Worm (Caenorhabditis elegans): ENCODE results near the gene aars-1.

aars-1 gene

DNA sequence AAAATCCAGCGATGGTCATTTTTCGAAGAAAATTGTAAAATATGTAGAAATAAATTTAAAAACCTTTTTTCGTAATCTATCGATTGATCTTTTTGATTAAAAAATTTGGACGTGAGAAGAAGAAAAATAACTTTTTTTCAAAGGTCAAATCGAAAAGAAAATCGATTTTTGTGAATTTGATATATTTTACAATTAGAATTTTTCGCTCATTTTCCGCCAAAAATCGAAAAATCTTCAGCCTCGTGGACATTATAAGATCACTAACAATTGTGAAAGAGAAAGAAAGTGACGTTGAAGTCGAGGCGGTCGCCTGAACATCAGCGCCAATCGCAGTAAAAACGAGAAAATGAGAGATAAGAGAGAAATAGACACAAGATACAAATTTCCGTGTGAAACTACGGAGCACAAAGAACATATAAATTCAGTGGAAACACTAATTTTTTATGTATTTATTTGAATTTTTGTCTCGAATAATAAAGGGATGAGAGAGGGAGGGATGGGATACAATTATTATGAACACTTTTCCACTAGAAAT is 5.3 kb upstream of the aars-1 start, which contains the start of gene cisd-1:
cisd-1 (minus strand) TSS at position 51 of the 535 bp plus-strand sequence.
- TF ChIP-seq ztf-29 (GFP tag; IDR thresholded peaks at IDR 0.05): no peak

DNA sequence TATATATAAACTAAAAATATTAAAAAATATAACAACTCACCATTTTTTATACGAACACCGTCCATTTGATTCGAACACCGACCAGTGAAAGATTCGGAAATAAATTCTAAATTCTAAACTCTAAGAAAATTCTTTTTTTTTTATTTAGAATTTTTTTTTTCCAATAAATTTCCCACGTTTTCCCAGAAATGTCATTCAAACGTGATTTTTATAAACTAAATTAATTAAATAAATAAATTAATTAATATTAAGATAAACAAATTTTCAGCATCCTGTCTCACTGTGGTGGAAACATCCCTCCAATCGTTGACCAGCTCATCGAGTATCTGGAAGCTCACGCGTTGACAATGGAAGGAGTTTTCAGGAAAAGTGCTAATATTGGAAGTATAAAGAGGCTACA is 3.2 kb upstream of the aars-1 start, which contains the start of gene klp-17:
klp-17 (minus strand) TSS at position 101 of the 400 bp plus-strand sequence.
- no peak for TF ChIP-seq cog-1 (tag; optimal IDR thresholded peaks at IDR 0.05)
- TF ChIP-seq ztf-29 (GFP tag; IDR thresholded peaks at IDR 0.05): no peak
- no peak for TF ChIP-seq klf-2 (GFP tag; conservative IDR thresholded peaks at IDR 0.05)
- no peak for TF ChIP-seq tab-1 (GFP tag; IDR thresholded peaks at IDR 0.05)
- no peak for TF ChIP-seq T22C8.4 (GFP tag; IDR thresholded peaks at IDR 0.05)
- no peak for TF ChIP-seq ref-1 (GFP tag; conservative IDR thresholded peaks at IDR 0.05)
- TF ChIP-seq med-1 (GFP tag; optimal IDR thresholded peaks at IDR 0.05; ENCODE audit: insufficient read depth): no peak
- TF ChIP-seq flt-1 (GFP tag; IDR thresholded peaks at IDR 0.05): no peak
- no peak for TF ChIP-seq ztf-23 (GFP tag; IDR thresholded peaks at IDR 0.05)

DNA sequence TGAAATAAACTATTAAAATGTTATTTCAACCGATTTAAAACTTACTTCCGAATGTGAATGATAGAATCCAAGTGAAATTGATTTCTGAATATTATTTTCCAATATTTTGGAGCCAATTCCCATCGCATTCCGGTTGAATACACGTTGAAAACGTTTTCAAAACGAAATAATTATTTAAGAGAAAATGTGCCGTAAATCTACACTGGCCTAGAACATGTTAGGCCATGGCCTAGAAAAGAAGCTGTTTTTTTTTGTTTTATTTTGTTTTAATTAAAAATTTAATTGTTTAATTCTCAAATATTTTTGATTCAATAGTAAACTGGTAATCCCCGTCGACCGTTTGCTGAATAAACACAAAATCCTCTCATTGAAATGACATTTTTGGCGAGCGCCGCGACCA is 398 bp downstream of the aars-1 start:
- no peak for TF ChIP-seq cog-1 (tag; optimal IDR thresholded peaks at IDR 0.05)
- no peak for TF ChIP-seq med-1 (GFP tag; optimal IDR thresholded peaks at IDR 0.05; ENCODE audit: insufficient read depth)
- TF ChIP-seq klf-2 (GFP tag; conservative IDR thresholded peaks at IDR 0.05): no peak
- TF ChIP-seq flt-1 (GFP tag; IDR thresholded peaks at IDR 0.05): no peak
- no peak for TF ChIP-seq ztf-23 (GFP tag; IDR thresholded peaks at IDR 0.05)
- no peak for TF ChIP-seq tab-1 (GFP tag; IDR thresholded peaks at IDR 0.05)
- no peak for TF ChIP-seq ref-1 (GFP tag; conservative IDR thresholded peaks at IDR 0.05)
- no peak for TF ChIP-seq ztf-29 (GFP tag; IDR thresholded peaks at IDR 0.05)

DNA sequence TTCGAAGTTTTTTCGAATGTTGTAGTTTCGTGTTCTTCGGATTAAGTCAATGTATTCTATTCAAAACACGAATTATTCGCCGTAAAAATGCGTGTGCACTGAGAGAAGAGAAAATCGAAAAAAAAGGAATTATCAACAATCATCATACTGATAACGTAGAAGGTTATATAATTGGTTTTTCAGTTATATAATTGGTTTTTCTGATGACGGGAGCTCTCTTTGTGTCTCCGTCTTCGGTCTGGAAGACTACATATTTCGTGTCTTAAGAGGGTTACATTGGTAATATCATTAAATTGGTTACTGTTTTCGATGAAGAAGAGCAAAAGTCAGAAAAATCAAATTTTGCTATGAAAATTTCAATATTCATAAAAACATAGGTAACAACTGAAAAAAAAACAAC is 4.4 kb downstream of the aars-1 start:
- no peak for TF ChIP-seq ztf-23 (GFP tag; IDR thresholded peaks at IDR 0.05)
- TF ChIP-seq klf-2 (GFP tag; conservative IDR thresholded peaks at IDR 0.05): no peak
- no peak for TF ChIP-seq cog-1 (tag; optimal IDR thresholded peaks at IDR 0.05)
- TF ChIP-seq flt-1 (GFP tag; IDR thresholded peaks at IDR 0.05): no peak
- no peak for TF ChIP-seq T22C8.4 (GFP tag; IDR thresholded peaks at IDR 0.05)
- no peak for TF ChIP-seq ztf-29 (GFP tag; IDR thresholded peaks at IDR 0.05)
- TF ChIP-seq med-1 (GFP tag; optimal IDR thresholded peaks at IDR 0.05; ENCODE audit: insufficient read depth): no peak
- TF ChIP-seq ref-1 (GFP tag; conservative IDR thresholded peaks at IDR 0.05): no peak
- no peak for TF ChIP-seq tab-1 (GFP tag; IDR thresholded peaks at IDR 0.05)

DNA sequence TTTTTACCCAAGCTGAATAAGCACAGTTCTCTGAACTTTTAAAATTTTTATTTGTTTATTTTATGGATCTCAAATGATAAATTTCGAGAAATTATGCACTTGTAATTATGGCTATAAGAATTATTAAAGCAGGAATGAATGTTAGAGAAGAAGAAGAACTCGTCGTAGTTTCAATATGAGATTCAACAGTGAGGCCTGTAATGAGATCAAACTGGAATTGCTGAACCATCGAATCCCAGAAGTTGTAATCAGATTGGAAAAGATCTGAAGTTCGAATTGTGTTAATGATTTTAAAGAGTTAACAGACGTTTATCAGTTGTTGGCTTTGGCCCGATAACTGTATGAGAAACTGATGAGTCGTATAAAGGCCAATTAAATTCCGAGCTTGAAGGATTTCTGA is 8.6 kb downstream of the aars-1 start:
- TF ChIP-seq med-1 (GFP tag; optimal IDR thresholded peaks at IDR 0.05; ENCODE audit: insufficient read depth) (no peak), ztf-29 (GFP tag; IDR thresholded peaks at IDR 0.05) (no peak), ref-1 (GFP tag; conservative IDR thresholded peaks at IDR 0.05) (no peak)

DNA sequence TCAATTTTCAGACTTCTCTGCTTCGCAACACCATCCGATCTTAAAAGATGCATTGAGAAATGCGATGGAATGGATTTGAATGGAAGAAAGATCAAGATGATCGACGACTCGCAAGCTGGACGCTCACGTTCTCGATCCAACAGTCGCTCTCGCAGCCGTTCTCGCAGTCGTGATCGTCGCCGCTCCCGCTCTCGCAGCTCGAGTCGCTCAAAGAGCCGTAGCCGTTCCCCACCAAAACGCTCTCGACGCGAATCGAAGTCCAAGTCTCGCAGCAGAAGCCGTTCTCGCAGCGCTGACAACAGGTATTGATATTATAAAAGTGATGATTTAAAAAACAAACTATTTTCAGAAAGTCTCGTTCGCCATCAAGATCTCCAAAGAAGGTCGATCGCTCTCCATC is 9.2 kb downstream of the aars-1 start:
- TF ChIP-seq flt-1 (GFP tag; IDR thresholded peaks at IDR 0.05) (0 out of 2 replicates have a peak, but pooled peaks have one; percentile 44), ref-1 (GFP tag; conservative IDR thresholded peaks at IDR 0.05) (no peak)

DNA sequence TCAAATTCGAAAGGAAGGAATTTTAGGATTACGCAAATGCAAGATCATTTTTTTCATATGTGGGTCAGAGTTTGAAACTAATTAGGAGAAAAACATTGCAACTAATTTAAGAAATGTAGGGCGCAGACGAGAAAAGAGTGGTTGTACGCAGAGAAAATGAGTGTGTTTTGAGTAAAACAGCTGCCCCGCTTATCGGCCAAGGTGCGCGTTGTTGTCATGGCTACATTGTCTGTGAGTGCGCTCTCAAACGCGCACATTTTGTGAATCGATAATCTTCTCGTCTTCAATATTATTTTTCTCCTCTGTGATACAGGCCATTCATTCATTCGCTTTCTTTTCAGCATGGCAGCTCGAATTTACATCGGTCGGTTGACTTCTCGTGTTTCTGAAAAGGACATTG is 10.7 kb downstream of the aars-1 start:
- no peak for TF ChIP-seq med-1 (GFP tag; optimal IDR thresholded peaks at IDR 0.05; ENCODE audit: insufficient read depth)
- TF ChIP-seq ref-1 (GFP tag; conservative IDR thresholded peaks at IDR 0.05): no peak
- TF ChIP-seq klf-2 (GFP tag; conservative IDR thresholded peaks at IDR 0.05): no peak
- no peak for TF ChIP-seq flt-1 (GFP tag; IDR thresholded peaks at IDR 0.05)
- no peak for TF ChIP-seq ztf-23 (GFP tag; IDR thresholded peaks at IDR 0.05)
- TF ChIP-seq tab-1 (GFP tag; IDR thresholded peaks at IDR 0.05): no peak
- no peak for TF ChIP-seq T22C8.4 (GFP tag; IDR thresholded peaks at IDR 0.05)
- no peak for TF ChIP-seq cog-1 (tag; optimal IDR thresholded peaks at IDR 0.05)

DNA sequence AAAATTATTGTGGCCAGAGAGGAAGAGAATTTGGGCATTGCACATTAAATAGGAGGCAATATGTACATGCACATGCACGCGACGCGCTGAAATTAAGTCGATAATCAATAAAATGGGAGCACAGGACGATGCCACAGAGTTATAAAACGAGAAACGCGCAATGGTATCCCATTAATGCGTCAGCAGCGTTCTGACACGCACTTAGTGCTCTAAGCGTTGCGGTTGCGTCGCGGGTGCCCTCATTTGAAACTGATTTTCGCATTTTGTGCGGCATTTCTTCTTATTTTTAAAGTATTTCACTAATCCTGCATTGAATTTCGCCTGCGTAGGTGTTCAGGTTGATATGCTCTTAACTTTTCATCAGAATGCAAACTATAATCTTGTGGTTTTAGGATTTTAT is 11.3 kb downstream of the aars-1 start, which contains the start of gene rsp-1:
rsp-1 (plus strand) TSS at position 338 of the 400 bp plus-strand sequence.
- TF ChIP-seq tab-1 (GFP tag; IDR thresholded peaks at IDR 0.05) (peak; percentile 54; the same call in 1 of the 2 replicates), ref-1 (GFP tag; conservative IDR thresholded peaks at IDR 0.05) (no peak), med-1 (GFP tag; optimal IDR thresholded peaks at IDR 0.05; ENCODE audit: insufficient read depth) (peak; percentile 28), klf-2 (GFP tag; conservative IDR thresholded peaks at IDR 0.05) (no peak), cog-1 (tag; optimal IDR thresholded peaks at IDR 0.05) (peak; percentile 15), ztf-23 (GFP tag; IDR thresholded peaks at IDR 0.05) (peak; percentile 66), flt-1 (GFP tag; IDR thresholded peaks at IDR 0.05) (peak; percentile 66; the same call in 1 of the 2 replicates), T22C8.4 (GFP tag; IDR thresholded peaks at IDR 0.05) (peak; percentile 72; the same call in 1 of the 2 replicates), ztf-29 (GFP tag; IDR thresholded peaks at IDR 0.05) (no peak)

DNA sequence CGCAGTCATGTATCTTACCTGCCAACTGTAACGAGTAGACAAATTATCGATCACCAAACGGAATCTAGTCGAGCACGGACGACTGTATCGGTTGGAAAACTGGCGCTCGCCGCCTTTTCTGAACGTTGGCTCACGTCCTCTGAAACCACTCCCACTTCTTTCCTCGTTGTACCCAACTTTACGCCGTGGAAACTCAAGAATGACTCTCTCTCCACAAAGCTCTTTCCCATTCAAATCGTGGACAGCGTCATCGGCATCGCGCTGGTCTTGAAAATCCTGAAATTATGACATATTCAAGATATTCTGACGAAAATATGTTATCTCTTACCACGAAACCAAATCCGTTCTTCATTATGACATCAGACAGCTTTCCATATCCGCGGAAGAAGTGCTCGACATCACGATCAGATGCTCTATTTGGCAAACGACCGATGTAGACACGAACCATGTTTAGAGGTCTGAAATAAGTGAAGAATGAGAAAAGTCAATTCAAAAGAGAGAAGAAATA is 11.7 kb downstream of the aars-1 start, which contains the start of gene rsp-2:
rsp-2 (minus strand) TSS at position 458 of the 508 bp plus-strand sequence.
- TF ChIP-seq cog-1 (tag; optimal IDR thresholded peaks at IDR 0.05): no peak
- TF ChIP-seq tab-1 (GFP tag; IDR thresholded peaks at IDR 0.05): no peak
- TF ChIP-seq klf-2 (GFP tag; conservative IDR thresholded peaks at IDR 0.05): no peak
- TF ChIP-seq flt-1 (GFP tag; IDR thresholded peaks at IDR 0.05): no peak
- TF ChIP-seq ztf-29 (GFP tag; IDR thresholded peaks at IDR 0.05): no peak
- no peak for TF ChIP-seq ref-1 (GFP tag; conservative IDR thresholded peaks at IDR 0.05)
- no peak for TF ChIP-seq med-1 (GFP tag; optimal IDR thresholded peaks at IDR 0.05; ENCODE audit: insufficient read depth)
- no peak for TF ChIP-seq T22C8.4 (GFP tag; IDR thresholded peaks at IDR 0.05)
- TF ChIP-seq ztf-23 (GFP tag; IDR thresholded peaks at IDR 0.05): no peak

DNA sequence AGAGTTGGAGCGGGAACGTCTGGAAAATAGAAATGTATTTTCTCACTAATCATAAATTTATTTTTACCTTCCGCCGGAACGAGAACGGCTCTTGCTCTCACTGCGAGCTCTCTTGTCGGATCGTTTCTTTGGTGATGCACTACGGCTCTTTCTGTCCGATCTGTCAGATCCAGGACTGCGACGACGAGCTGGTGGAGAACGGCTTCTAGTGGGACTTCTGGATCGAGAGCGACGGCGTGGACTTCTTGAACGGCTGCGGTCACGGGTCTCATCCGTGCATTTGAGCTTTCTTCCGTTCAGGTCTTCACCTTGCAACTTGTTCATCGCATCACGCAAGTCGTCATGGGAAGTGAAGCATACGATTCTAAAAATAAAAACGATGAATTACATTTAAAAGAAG is 12.6 kb downstream of the aars-1 start:
- TF ChIP-seq cog-1 (tag; optimal IDR thresholded peaks at IDR 0.05) (no peak), ref-1 (GFP tag; conservative IDR thresholded peaks at IDR 0.05) (no peak), med-1 (GFP tag; optimal IDR thresholded peaks at IDR 0.05; ENCODE audit: insufficient read depth) (no peak), ztf-29 (GFP tag; IDR thresholded peaks at IDR 0.05) (no peak), flt-1 (GFP tag; IDR thresholded peaks at IDR 0.05) (no peak), ztf-23 (GFP tag; IDR thresholded peaks at IDR 0.05) (no peak), T22C8.4 (GFP tag; IDR thresholded peaks at IDR 0.05) (no peak), klf-2 (GFP tag; conservative IDR thresholded peaks at IDR 0.05) (no peak), tab-1 (GFP tag; IDR thresholded peaks at IDR 0.05) (no peak)

Data from whole organism, midembryonic.